Fruit fly (Drosophila melanogaster) whole organism: ENCODE data around the gene CG5245.

Source experiments
- CG8478 ChIP-seq: fragments of >200 bp; optimal IDR thresholded peaks from 2 replicates; lab custom pipeline; 2018; ENCODE audit warnings: inconsistent platforms
- pan ChIP-seq: fragments of >200 bp; optimal IDR thresholded peaks from 2 replicates; lab custom pipeline; 2017
- psq ChIP-seq: fragments of >200 bp; optimal IDR thresholded peaks from 2 replicates; lab custom pipeline; 2017

dm6 chr3R:12423997-12424396 is 5.4 kb upstream of the CG5245 start:
- TF ChIP-seq CG8478 (lab: Kevin White, UChicago) (no peak), psq (no peak), pan (lab: Kevin White, UChicago) (no peak)
